Worm (Caenorhabditis elegans): ENCODE data around the gene C06C3.10.

C06C3.10 gene

ce11 chrII:9338859-9339258 lies 38.2 kb downstream of the C06C3.10 start, which contains the start of gene ttll-12:
ttll-12 (plus strand) TSS chrII:9338997.
- no peak for TF ChIP-seq F13H6.1 (tag; optimal IDR thresholded peaks at IDR 0.05)
- peak; percentile 89 for TF ChIP-seq ama-1 (optimal IDR thresholded peaks at IDR 0.05)
- TF ChIP-seq sma-3 (GFP tag; optimal IDR thresholded peaks at IDR 0.05): no peak
- TF ChIP-seq nhr-237 (tag; optimal IDR thresholded peaks at IDR 0.05): no peak
- no peak for TF ChIP-seq lin-11 (tag; optimal IDR thresholded peaks at IDR 0.05)

DNA sequence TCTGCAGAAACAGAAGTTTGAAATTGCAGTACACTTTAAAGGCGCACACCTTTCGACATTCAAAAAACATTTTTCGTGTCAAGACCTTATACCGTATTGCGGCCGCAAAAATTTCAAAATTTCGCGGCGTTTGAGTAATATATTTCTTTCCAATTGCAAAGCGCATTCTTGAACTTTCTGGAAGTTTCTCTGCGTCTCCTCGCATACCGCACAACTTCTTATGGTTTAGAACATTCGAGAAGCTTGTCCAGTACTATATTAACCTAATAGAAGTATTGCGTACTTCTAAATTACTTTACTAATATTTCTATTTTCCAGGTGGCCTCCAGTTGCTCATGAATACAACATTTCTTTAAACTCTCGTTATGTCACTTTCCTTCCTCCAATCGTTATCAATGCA lies 40.4 kb downstream of the C06C3.10 start:
- TF ChIP-seq C34F6.9 (tag; optimal IDR thresholded peaks at IDR 0.05) (peak; percentile 40), sma-9 (GFP tag; optimal IDR thresholded peaks at IDR 0.05) (no peak), sma-9 (tag; optimal IDR thresholded peaks at IDR 0.05) (no peak), nhr-21 (tag; optimal IDR thresholded peaks at IDR 0.05) (no peak), zag-1 (tag; optimal IDR thresholded peaks at IDR 0.05) (no peak), unc-55 (GFP tag; optimal IDR thresholded peaks at IDR 0.05) (peak; percentile 32), nhr-10 (tag; optimal IDR thresholded peaks at IDR 0.05) (no peak), alr-1 (tag; optimal IDR thresholded peaks at IDR 0.05) (no peak), ama-1 (optimal IDR thresholded peaks at IDR 0.05) (peak; percentile 81), nhr-129 (tag; optimal IDR thresholded peaks at IDR 0.05) (no peak), Y55F3AM.14 (GFP tag; optimal IDR thresholded peaks at IDR 0.05) (no peak)

DNA sequence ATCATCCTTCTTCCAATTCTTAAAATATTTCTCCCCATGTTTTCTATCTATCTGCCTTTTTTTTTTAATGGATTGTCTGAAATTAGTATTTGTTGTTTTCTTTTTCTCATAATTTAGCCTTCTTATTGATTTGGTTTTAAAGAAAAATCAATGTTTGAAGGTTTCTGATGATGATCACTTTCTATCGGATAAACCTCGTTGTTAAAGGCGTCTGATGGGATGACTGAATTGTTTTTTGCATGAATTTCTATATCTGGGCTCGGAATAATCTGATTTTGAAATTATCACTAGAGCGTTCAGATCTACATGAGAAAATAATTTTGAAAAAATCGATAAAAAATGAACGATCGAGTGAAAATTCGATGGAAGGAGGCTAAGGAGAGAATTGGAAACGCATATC lies 43.3 kb downstream of the C06C3.10 start, which contains the start of gene scp-1:
Gene scp-1, plus strand, starts transcription at position 301 of the 400 bp plus-strand sequence.
- TF ChIP-seq lin-39 (tag; optimal IDR thresholded peaks at IDR 0.05) (no peak), ZK546.5 (tag; optimal IDR thresholded peaks at IDR 0.05) (no peak), alr-1 (tag; optimal IDR thresholded peaks at IDR 0.05) (no peak)

- TF ChIP-seq elt-1 (tag; optimal IDR thresholded peaks at IDR 0.05): no peak
- no peak for TF ChIP-seq ztf-4 (tag; optimal IDR thresholded peaks at IDR 0.05)
- TF ChIP-seq lsy-2 (tag; optimal IDR thresholded peaks at IDR 0.05): no peak
- no peak for TF ChIP-seq nhr-25 (tag; optimal IDR thresholded peaks at IDR 0.05)
- TF ChIP-seq alr-1 (tag; optimal IDR thresholded peaks at IDR 0.05): no peak
- no peak for TF ChIP-seq nhr-237 (tag; optimal IDR thresholded peaks at IDR 0.05)
- TF ChIP-seq nhr-129 (tag; optimal IDR thresholded peaks at IDR 0.05): no peak
- no peak for TF ChIP-seq R02D3.7 (tag; optimal IDR thresholded peaks at IDR 0.05)
- no peak for TF ChIP-seq zag-1 (tag; optimal IDR thresholded peaks at IDR 0.05)
- TF ChIP-seq lin-11 (tag; optimal IDR thresholded peaks at IDR 0.05): no peak
- no peak for TF ChIP-seq nhr-23 (tag; optimal IDR thresholded peaks at IDR 0.05)
- TF ChIP-seq ZK546.5 (tag; optimal IDR thresholded peaks at IDR 0.05): no peak
- TF ChIP-seq nhr-6 (tag; optimal IDR thresholded peaks at IDR 0.05): no peak
- TF ChIP-seq peb-1 (tag; optimal IDR thresholded peaks at IDR 0.05): no peak
- no peak for TF ChIP-seq F13H6.1 (tag; optimal IDR thresholded peaks at IDR 0.05)
- no peak for TF ChIP-seq sma-9 (GFP tag; optimal IDR thresholded peaks at IDR 0.05)
- TF ChIP-seq sma-9 (tag; optimal IDR thresholded peaks at IDR 0.05): no peak
- no peak for TF ChIP-seq sem-4 (tag; optimal IDR thresholded peaks at IDR 0.05)
- no peak for TF ChIP-seq nhr-77 (tag; optimal IDR thresholded peaks at IDR 0.05)
- no peak for TF ChIP-seq blmp-1 (tag; optimal IDR thresholded peaks at IDR 0.05; ENCODE audit: insufficient read depth)
- TF ChIP-seq nhr-21 (tag; optimal IDR thresholded peaks at IDR 0.05): no peak
These were observed 44.0 kb downstream of the C06C3.10 start for ce11 chrII:9333034-9333433.

DNA sequence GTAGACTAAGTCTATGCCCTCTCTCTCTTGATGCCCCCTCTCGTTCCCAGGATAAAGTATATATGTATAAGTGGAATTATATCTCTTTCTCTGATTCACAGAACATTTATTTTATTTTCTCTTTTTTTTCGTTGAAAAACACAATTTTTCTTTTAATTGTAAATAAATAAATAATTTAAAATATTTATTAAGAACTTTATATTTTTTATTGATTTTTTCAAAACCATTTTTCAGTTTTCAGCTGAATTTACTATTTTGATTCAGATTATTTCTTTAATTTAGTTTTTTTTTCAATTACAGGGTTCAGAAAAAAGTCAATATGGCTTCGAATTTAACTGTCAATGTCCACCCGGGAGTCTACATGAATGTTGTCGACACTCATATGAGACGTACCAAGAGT lies 45.7 kb downstream of the C06C3.10 start, which contains the start of gene eif-3.F:
Gene eif-3.F, plus strand, starts transcription at position 301 of the 400 bp plus-strand sequence.
- TF ChIP-seq dmd-4 (tag; optimal IDR thresholded peaks at IDR 0.05): no peak
- no peak for TF ChIP-seq lin-11 (tag; optimal IDR thresholded peaks at IDR 0.05)
- TF ChIP-seq lin-39 (tag; optimal IDR thresholded peaks at IDR 0.05): no peak
- no peak for TF ChIP-seq unc-55 (GFP tag; optimal IDR thresholded peaks at IDR 0.05)
- no peak for TF ChIP-seq skn-1 (tag; optimal IDR thresholded peaks at IDR 0.05)
- no peak for TF ChIP-seq zag-1 (tag; optimal IDR thresholded peaks at IDR 0.05)

DNA sequence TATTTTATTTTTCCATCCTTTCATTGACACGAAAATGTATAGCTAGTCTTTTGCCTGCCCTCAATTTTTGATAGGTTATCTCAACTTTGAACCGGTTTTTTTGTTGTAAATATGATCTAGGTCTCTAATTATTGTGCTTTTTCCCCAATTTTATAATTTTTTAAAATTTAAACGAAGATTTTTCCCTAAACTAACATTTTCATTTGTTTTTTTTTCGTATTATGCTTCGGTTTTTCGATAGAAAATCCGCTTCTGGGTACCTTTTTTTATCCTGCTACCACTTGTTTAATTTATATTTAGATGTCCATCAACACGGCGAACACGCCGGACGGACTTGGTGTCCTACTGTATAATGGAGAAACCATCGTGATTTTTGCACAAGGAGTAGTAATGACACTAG lies 47.6 kb downstream of the C06C3.10 start, which contains the start of gene wbp-2:
Gene wbp-2, plus strand, starts transcription at position 301 of the 400 bp plus-strand sequence.
- TF ChIP-seq zag-1 (tag; optimal IDR thresholded peaks at IDR 0.05): no peak
- no peak for TF ChIP-seq ceh-16 (tag; optimal IDR thresholded peaks at IDR 0.05)
- TF ChIP-seq nhr-77 (tag; optimal IDR thresholded peaks at IDR 0.05): no peak
- no peak for TF ChIP-seq gmeb-1 (tag; optimal IDR thresholded peaks at IDR 0.05)
- TF ChIP-seq nhr-21 (tag; optimal IDR thresholded peaks at IDR 0.05): no peak
- TF ChIP-seq ztf-1 (GFP tag; conservative IDR thresholded peaks at IDR 0.05): no peak
- no peak for TF ChIP-seq R02D3.7 (tag; optimal IDR thresholded peaks at IDR 0.05)
- TF ChIP-seq sma-3 (GFP tag; optimal IDR thresholded peaks at IDR 0.05): no peak
- TF ChIP-seq elt-3 (tag; optimal IDR thresholded peaks at IDR 0.05): no peak
- no peak for TF ChIP-seq blmp-1 (tag; optimal IDR thresholded peaks at IDR 0.05; ENCODE audit: insufficient read depth)
- TF ChIP-seq ztf-4 (tag; optimal IDR thresholded peaks at IDR 0.05): no peak
